In genomic region chr3L:5902189-5902765, dm6 we compare ENCODE assay signal across 5 fruit fly cellular contexts.
TF ChIP-seq lines count a peak whose summit lies in the region.

Gene QC (minus strand): TSS chr3L:5902456.

- TF ChIP-seq CTCF in whole organism, embryonic (GFP tag; optimal IDR thresholded peaks at IDR 0.05; lab: Kevin White, UChicago), result no peak

TF ChIP-seq in whole organism, adult, 20 proteins besides CTCF, POLR2A, EP300 and RAD21:
- no peak for TF ChIP-seq toe (GFP tag; optimal IDR thresholded peaks at IDR 0.05; lab: Kevin White, UChicago)
- no peak for TF ChIP-seq CG11617 (GFP tag; optimal IDR thresholded peaks at IDR 0.05; lab: Kevin White, UChicago)
- TF ChIP-seq Mnt (GFP tag; optimal IDR thresholded peaks at IDR 0.05; lab: Kevin White, UChicago), result no peak
- TF ChIP-seq cic (GFP tag; optimal IDR thresholded peaks at IDR 0.05; lab: Kevin White, UChicago), result no peak
- no peak for TF ChIP-seq Crg-1 (GFP tag; optimal IDR thresholded peaks at IDR 0.05; lab: Kevin White, UChicago)
- no peak for TF ChIP-seq bab1 (GFP tag; optimal IDR thresholded peaks at IDR 0.05; lab: Kevin White, UChicago)
- peak; percentile 16 for TF ChIP-seq ovo (GFP tag; optimal IDR thresholded peaks at IDR 0.05; lab: Kevin White, UChicago)
- no peak for TF ChIP-seq Hr96 (GFP tag; optimal IDR thresholded peaks at IDR 0.05; lab: Kevin White, UChicago)
- TF ChIP-seq CG33017 (tag; optimal IDR thresholded peaks at IDR 0.05; lab: Kevin White, UChicago), result no peak
- peak; percentile 50 for TF ChIP-seq pad (GFP tag; optimal IDR thresholded peaks at IDR 0.05; lab: Kevin White, UChicago)
- TF ChIP-seq CG14711 (tag; optimal IDR thresholded peaks at IDR 0.05; lab: Kevin White, UChicago), result no peak
- TF ChIP-seq CG1620 (GFP tag; optimal IDR thresholded peaks at IDR 0.05; lab: Kevin White, UChicago), result no peak
TF ChIP-seq in whole organism, adult: peak in this region for 2.

TF ChIP-seq in whole organism, embryonic, 481 proteins besides CTCF, POLR2A, EP300 and RAD21 (continues in another document):
- TF ChIP-seq Nf-YA (GFP tag; IDR thresholded peaks at IDR 0.05; lab: Robert Waterston, UW), result peak; percentile 29; the same call in 1 of the 2 replicates
- TF ChIP-seq org-1 (GFP tag; optimal IDR thresholded peaks at IDR 0.05; lab: Kevin White, UChicago), result no peak
- peak; percentile 79 for TF ChIP-seq crol (GFP tag; IDR thresholded peaks at IDR 0.05; lab: Robert Waterston, UW)
- peak; percentile 43 for TF ChIP-seq Med (GFP tag; lab: Kevin White, UChicago)
- no peak for TF ChIP-seq CG2120 (GFP tag; optimal IDR thresholded peaks at IDR 0.05; lab: Kevin White, UChicago)
- TF ChIP-seq Deaf1 (tag; optimal IDR thresholded peaks at IDR 0.05; lab: Kevin White, UChicago), result peak; percentile 91
- peak; percentile 84 for TF ChIP-seq onecut (GFP tag; IDR thresholded peaks at IDR 0.05; lab: Robert Waterston, UW)
- no peak for TF ChIP-seq Sox100B (GFP tag; optimal IDR thresholded peaks at IDR 0.05; lab: Kevin White, UChicago)
- TF ChIP-seq lov (optimal IDR thresholded peaks at IDR 0.05; lab: Kevin White, UChicago), result no peak
- no peak for TF ChIP-seq lov (GFP tag; IDR thresholded peaks at IDR 0.05; lab: Robert Waterston, UW)
- no peak for TF ChIP-seq Fer1 (GFP tag; optimal IDR thresholded peaks at IDR 0.05; lab: Kevin White, UChicago)
- TF ChIP-seq Dref (GFP tag; IDR thresholded peaks at IDR 0.05; lab: Robert Waterston, UW), result 0 out of 2 replicates have a peak, but pooled peaks have one; percentile 28
- peak; percentile 64 for TF ChIP-seq Jarid2 (GFP tag; optimal IDR thresholded peaks at IDR 0.05; lab: Kevin White, UChicago)
- TF ChIP-seq CG1024 (GFP tag; IDR thresholded peaks at IDR 0.05; lab: Robert Waterston, UW), result no peak
- no peak for TF ChIP-seq seq (GFP tag; IDR thresholded peaks at IDR 0.05; lab: Robert Waterston, UW)
- TF ChIP-seq CG34422 (GFP tag; IDR thresholded peaks at IDR 0.05; lab: Robert Waterston, UW), result peak; percentile 13; the same call in 1 of the 3 replicates
- TF ChIP-seq CG8290 (GFP tag; optimal IDR thresholded peaks at IDR 0.05; lab: Kevin White, UChicago), result no peak
- no peak for TF ChIP-seq CG8290 (tag; optimal IDR thresholded peaks at IDR 0.05; lab: Kevin White, UChicago)
- TF ChIP-seq ci (GFP tag; IDR thresholded peaks at IDR 0.05; lab: Robert Waterston, UW), result peak; percentile 43; the same call in 1 of the 3 replicates
- no peak for TF ChIP-seq CG9437 (GFP tag; optimal IDR thresholded peaks at IDR 0.05; lab: Kevin White, UChicago)

TF ChIP-seq in whole organism, prepupa, 60 proteins besides CTCF, POLR2A, EP300 and RAD21:
- TF ChIP-seq CG15336 (GFP tag; IDR thresholded peaks at IDR 0.05; lab: Robert Waterston, UW), result peak; percentile 15; the same call in 1 of the 2 replicates
- TF ChIP-seq acj6 (GFP tag; optimal IDR thresholded peaks at IDR 0.05; lab: Kevin White, UChicago), result no peak
- TF ChIP-seq CG8632 (GFP tag; optimal IDR thresholded peaks at IDR 0.05; lab: Kevin White, UChicago), result no peak
- TF ChIP-seq CG4318 (GFP tag; optimal IDR thresholded peaks at IDR 0.05; lab: Kevin White, UChicago), result no peak
- TF ChIP-seq Eip78C (GFP tag; lab: Kevin White, UChicago), result peak; percentile 58
- TF ChIP-seq Hr38 (GFP tag; optimal IDR thresholded peaks at IDR 0.05; lab: Kevin White, UChicago), result no peak
- peak; percentile 54 for TF ChIP-seq CG1621 (tag; optimal IDR thresholded peaks at IDR 0.05; lab: Kevin White, UChicago)
TF ChIP-seq in whole organism, prepupa: peak in this region for 3.

TF ChIP-seq in whole organism, pupa, 21 proteins besides CTCF, POLR2A, EP300 and RAD21:
- TF ChIP-seq CG4496 (GFP tag; IDR thresholded peaks at IDR 0.05; lab: Robert Waterston, UW) (0 out of 3 replicates have a peak, but pooled peaks have one; percentile 47), CG8159 (tag; optimal IDR thresholded peaks at IDR 0.05; lab: Kevin White, UChicago) (no peak), CG9948 (tag; optimal IDR thresholded peaks at IDR 0.05; lab: Kevin White, UChicago) (no peak)

TF ChIP-seq in whole organism, wandering third instar larva, 38 proteins besides CTCF, POLR2A, EP300 and RAD21:
- TF ChIP-seq Vsx2 (GFP tag; optimal IDR thresholded peaks at IDR 0.05; lab: Kevin White, UChicago; ENCODE audit: partially characterized antibody) (peak; percentile 21), Jra (GFP tag; optimal IDR thresholded peaks at IDR 0.05; lab: Kevin White, UChicago) (no peak), Rel (GFP tag; optimal IDR thresholded peaks at IDR 0.05; lab: Kevin White, UChicago) (no peak), Rel (tag; optimal IDR thresholded peaks at IDR 0.05; lab: Kevin White, UChicago) (peak; percentile 45)
